Worm (Caenorhabditis elegans): ENCODE measurements around the gene sdz-37.
A peak's percentile ranks its signal among the peaks of the same experiment; 100 is the strongest.

sdz-37 gene

DNA sequence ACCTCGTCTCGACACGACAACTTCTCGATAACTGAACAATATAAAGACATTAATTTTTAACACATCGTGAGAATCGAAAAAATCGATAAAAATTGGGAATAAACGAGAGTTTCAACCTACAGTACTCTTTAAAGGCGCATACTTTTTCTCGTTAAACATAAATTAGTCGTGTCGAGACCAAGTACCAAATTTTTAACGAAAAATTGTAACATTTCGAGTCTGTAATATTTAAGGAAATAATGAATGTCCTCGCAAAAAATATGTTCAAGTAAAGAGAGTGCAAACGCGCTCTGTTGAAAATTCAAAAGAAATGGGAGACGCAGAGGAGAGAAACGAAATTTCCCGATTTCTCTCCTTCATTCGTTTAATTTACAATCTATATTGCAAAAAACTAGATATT is 14.3 kb upstream of the sdz-37 start (continued):
- TF ChIP-seq jun-1 (tag; optimal IDR thresholded peaks at IDR 0.05): no peak
- TF ChIP-seq vab-15 (tag; optimal IDR thresholded peaks at IDR 0.05): no peak
- TF ChIP-seq fos-1 (tag; optimal IDR thresholded peaks at IDR 0.05): no peak
- TF ChIP-seq nhr-71 (tag; optimal IDR thresholded peaks at IDR 0.05): peak; percentile 27

DNA sequence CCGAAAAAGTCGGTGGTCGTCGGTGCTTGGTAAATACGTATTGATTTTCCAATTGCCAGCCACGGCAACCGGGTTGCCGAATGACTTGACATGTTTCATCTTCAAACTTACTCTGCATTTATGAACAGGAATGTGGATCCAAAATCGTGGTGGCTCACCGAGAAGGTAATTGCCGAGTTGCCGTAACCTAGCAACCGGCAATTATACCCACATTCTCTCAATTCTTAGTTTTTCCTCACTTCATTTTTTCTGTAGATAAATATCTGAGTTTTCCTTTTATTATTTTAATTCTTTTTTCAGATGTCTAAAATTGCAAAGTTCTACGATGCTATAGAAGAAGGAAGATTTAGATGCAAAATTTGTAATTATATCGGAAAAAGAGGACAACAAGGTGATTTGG is 12.1 kb upstream of the sdz-37 start, which contains the start of gene ZK673.4:
Gene ZK673.4, plus strand, starts transcription at position 301 of the 400 bp plus-strand sequence.
- no peak for TF ChIP-seq nhr-77 (tag; optimal IDR thresholded peaks at IDR 0.05)
- TF ChIP-seq fkh-4 (tag; optimal IDR thresholded peaks at IDR 0.05; ENCODE audit: borderline replicate concordance): no peak
- TF ChIP-seq fkh-8 (tag; optimal IDR thresholded peaks at IDR 0.05): no peak
- TF ChIP-seq tbx-2 (tag; optimal IDR thresholded peaks at IDR 0.05): no peak
- no peak for TF ChIP-seq efl-3 (GFP tag; optimal IDR thresholded peaks at IDR 0.05)
- no peak for TF ChIP-seq grh-1 (GFP tag; IDR thresholded peaks at IDR 0.05)
- no peak for TF ChIP-seq ztf-11 (tag; optimal IDR thresholded peaks at IDR 0.05)
- TF ChIP-seq rnt-1 (tag; optimal IDR thresholded peaks at IDR 0.05): no peak
- no peak for TF ChIP-seq ceh-8 (GFP tag; optimal IDR thresholded peaks at IDR 0.05)
- TF ChIP-seq nhr-28 (tag; optimal IDR thresholded peaks at IDR 0.05): no peak
- no peak for TF ChIP-seq ceh-90 (tag; optimal IDR thresholded peaks at IDR 0.05)
- TF ChIP-seq egl-27 (tag; optimal IDR thresholded peaks at IDR 0.05): no peak
- TF ChIP-seq jun-1 (tag; optimal IDR thresholded peaks at IDR 0.05): no peak
- no peak for TF ChIP-seq egl-13 (tag; optimal IDR thresholded peaks at IDR 0.05)
- no peak for TF ChIP-seq mdl-1 (tag; optimal IDR thresholded peaks at IDR 0.05)

- TF ChIP-seq hlh-17 (GFP tag; optimal IDR thresholded peaks at IDR 0.05; ENCODE audit: borderline replicate concordance) (no peak), fos-1 (tag; optimal IDR thresholded peaks at IDR 0.05) (no peak), nhr-76 (tag; optimal IDR thresholded peaks at IDR 0.05) (no peak), ces-1 (GFP tag; optimal IDR thresholded peaks at IDR 0.05) (no peak), sptf-1 (tag; optimal IDR thresholded peaks at IDR 0.05) (no peak), ama-1 (optimal IDR thresholded peaks at IDR 0.05) (no peak)
Observed at ce11 chrII:10456979-10457378, 7.7 kb upstream of the sdz-37 start, which contains the start of gene ZK673.11. TSS of gene ZK673.11 (plus strand) at chrII:10457279.

ce11 chrII:10461207-10461606 is 3.5 kb upstream of the sdz-37 start, which contains the start of gene ZK673.5:
TSS of gene ZK673.5 (plus strand) at chrII:10461507.
- TF ChIP-seq ceh-88 (GFP tag; IDR thresholded peaks at IDR 0.05) (no peak), dsc-1 (tag; optimal IDR thresholded peaks at IDR 0.05) (no peak), nhr-85 (tag) (no peak), Y116A8C.19 (tag; optimal IDR thresholded peaks at IDR 0.05; ENCODE audit: borderline replicate concordance) (no peak), alr-1 (tag; optimal IDR thresholded peaks at IDR 0.05; ENCODE audit: borderline replicate concordance) (no peak), ceh-82 (tag; optimal IDR thresholded peaks at IDR 0.05) (no peak), ztf-11 (tag; optimal IDR thresholded peaks at IDR 0.05) (no peak), snu-23 (GFP tag; optimal IDR thresholded peaks at IDR 0.05) (no peak), fos-1 (tag; optimal IDR thresholded peaks at IDR 0.05) (no peak), hlh-17 (GFP tag; optimal IDR thresholded peaks at IDR 0.05; ENCODE audit: borderline replicate concordance) (no peak), unc-30 (tag; optimal IDR thresholded peaks at IDR 0.05) (no peak), sox-4 (tag; optimal IDR thresholded peaks at IDR 0.05) (no peak), dpl-1 (GFP tag; optimal IDR thresholded peaks at IDR 0.05) (no peak), isw-1 (GFP tag; IDR thresholded peaks at IDR 0.05) (no peak), unc-130 (tag; optimal IDR thresholded peaks at IDR 0.05) (no peak), ces-1 (GFP tag; optimal IDR thresholded peaks at IDR 0.05) (no peak), grh-1 (GFP tag; IDR thresholded peaks at IDR 0.05) (no peak), lin-13 (GFP tag; optimal IDR thresholded peaks at IDR 0.05) (no peak)
